Worm (Caenorhabditis elegans): Measurements from ENCODE around the gene ttr-47.
A peak's percentile ranks its signal among the peaks of the same experiment; 100 is the strongest.

Gene ttr-47

ce11 chrV:8942437-8942978 lies 19.6 kb downstream of the ttr-47 start:
- TF ChIP-seq ham-2 (GFP tag; optimal IDR thresholded peaks at IDR 0.05) (peak; percentile 11), mab-5 (tag; optimal IDR thresholded peaks at IDR 0.05) (no peak), tbx-8 (GFP tag; optimal IDR thresholded peaks at IDR 0.05) (no peak), sem-2 (GFP tag; optimal IDR thresholded peaks at IDR 0.05) (no peak), zip-8 (tag; optimal IDR thresholded peaks at IDR 0.05) (peak; percentile 55), nhr-12 (tag; optimal IDR thresholded peaks at IDR 0.05) (no peak), unc-120 (tag; optimal IDR thresholded peaks at IDR 0.05; ENCODE audit: poor library complexity, severe bottlenecking) (no peak), drap-1 (GFP tag; optimal IDR thresholded peaks at IDR 0.05) (no peak), lin-32 (GFP tag; optimal IDR thresholded peaks at IDR 0.05) (no peak), lsy-2 (tag; optimal IDR thresholded peaks at IDR 0.05) (no peak), ceh-83 (GFP tag; optimal IDR thresholded peaks at IDR 0.05) (no peak), blmp-1 (tag; optimal IDR thresholded peaks at IDR 0.05) (peak; percentile 75), sptf-1 (tag; optimal IDR thresholded peaks at IDR 0.05) (no peak), nhr-28 (tag; optimal IDR thresholded peaks at IDR 0.05) (no peak), mep-1 (tag; optimal IDR thresholded peaks at IDR 0.05) (no peak)

ce11 chrV:8943963-8944362 lies 21.1 kb downstream of the ttr-47 start, which contains the start of gene T19A5.3:
TSS of gene T19A5.3 (minus strand) at chrV:8944063.
- TF ChIP-seq tbx-8 (GFP tag; optimal IDR thresholded peaks at IDR 0.05), result no peak
- TF ChIP-seq nhr-2 (tag; optimal IDR thresholded peaks at IDR 0.05), result no peak
- TF ChIP-seq cnd-1 (tag; optimal IDR thresholded peaks at IDR 0.05), result no peak
- no peak for TF ChIP-seq lin-32 (GFP tag; optimal IDR thresholded peaks at IDR 0.05)
- TF ChIP-seq elt-3 (tag; optimal IDR thresholded peaks at IDR 0.05), result no peak
- TF ChIP-seq M03D4.4 (tag; optimal IDR thresholded peaks at IDR 0.05), result no peak
- TF ChIP-seq lsy-2 (tag; optimal IDR thresholded peaks at IDR 0.05), result no peak
- TF ChIP-seq nhr-28 (tag; optimal IDR thresholded peaks at IDR 0.05), result no peak
- no peak for TF ChIP-seq mep-1 (tag; optimal IDR thresholded peaks at IDR 0.05)
- no peak for TF ChIP-seq flh-1 (GFP tag; optimal IDR thresholded peaks at IDR 0.05)

- no peak for TF ChIP-seq ceh-39 (tag; optimal IDR thresholded peaks at IDR 0.05)
- no peak for TF ChIP-seq ham-2 (GFP tag; optimal IDR thresholded peaks at IDR 0.05)
- no peak for TF ChIP-seq bed-3 (GFP tag; optimal IDR thresholded peaks at IDR 0.05)
- no peak for TF ChIP-seq nhr-12 (tag; optimal IDR thresholded peaks at IDR 0.05)
- no peak for TF ChIP-seq mep-1 (tag; optimal IDR thresholded peaks at IDR 0.05)
- TF ChIP-seq unc-39 (tag; optimal IDR thresholded peaks at IDR 0.05), result no peak
- no peak for TF ChIP-seq mab-5 (tag; optimal IDR thresholded peaks at IDR 0.05)
- TF ChIP-seq drap-1 (GFP tag; optimal IDR thresholded peaks at IDR 0.05), result no peak
- TF ChIP-seq lin-13 (tag; optimal IDR thresholded peaks at IDR 0.05), result no peak
- no peak for TF ChIP-seq flh-1 (GFP tag; optimal IDR thresholded peaks at IDR 0.05)
- TF ChIP-seq sptf-1 (tag; optimal IDR thresholded peaks at IDR 0.05), result no peak
These were observed 21.6 kb downstream of the ttr-47 start for ce11 chrV:8944481-8944880.

- TF ChIP-seq nhr-2 (tag; optimal IDR thresholded peaks at IDR 0.05) (no peak), snpc-4 (tag; optimal IDR thresholded peaks at IDR 0.05) (no peak), zip-8 (tag; optimal IDR thresholded peaks at IDR 0.05) (peak; percentile 6), ztf-11 (tag; optimal IDR thresholded peaks at IDR 0.05) (no peak), flh-1 (GFP tag; optimal IDR thresholded peaks at IDR 0.05) (no peak), ceh-43 (GFP tag; optimal IDR thresholded peaks at IDR 0.05) (no peak), lin-13 (tag; optimal IDR thresholded peaks at IDR 0.05) (no peak)
These were observed 23.3 kb downstream of the ttr-47 start for ce11 chrV:8946142-8946541.

- no peak for TF ChIP-seq unc-62 (GFP tag; optimal IDR thresholded peaks at IDR 0.05)
- no peak for TF ChIP-seq lsy-2 (tag; optimal IDR thresholded peaks at IDR 0.05)
- TF ChIP-seq drap-1 (GFP tag; optimal IDR thresholded peaks at IDR 0.05), result no peak
- no peak for TF ChIP-seq ces-1 (GFP tag; optimal IDR thresholded peaks at IDR 0.05)
- TF ChIP-seq nhr-12 (tag; optimal IDR thresholded peaks at IDR 0.05), result no peak
- no peak for TF ChIP-seq pha-4 (tag; optimal IDR thresholded peaks at IDR 0.05)
- TF ChIP-seq hlh-1 (tag; optimal IDR thresholded peaks at IDR 0.05), result no peak
- TF ChIP-seq elt-1 (tag; optimal IDR thresholded peaks at IDR 0.05; ENCODE audit: borderline replicate concordance, insufficient read depth), result no peak
- no peak for TF ChIP-seq nhr-28 (tag; optimal IDR thresholded peaks at IDR 0.05)
- no peak for TF ChIP-seq nhr-2 (tag; optimal IDR thresholded peaks at IDR 0.05)
- TF ChIP-seq ceh-83 (GFP tag; optimal IDR thresholded peaks at IDR 0.05), result no peak
- no peak for TF ChIP-seq snpc-4 (tag; optimal IDR thresholded peaks at IDR 0.05)
- TF ChIP-seq M03D4.4 (tag; optimal IDR thresholded peaks at IDR 0.05), result no peak
- no peak for TF ChIP-seq ceh-43 (GFP tag; optimal IDR thresholded peaks at IDR 0.05)
- no peak for TF ChIP-seq mab-5 (tag; optimal IDR thresholded peaks at IDR 0.05)
- no peak for TF ChIP-seq unc-39 (tag; optimal IDR thresholded peaks at IDR 0.05)
- TF ChIP-seq mls-2 (tag; optimal IDR thresholded peaks at IDR 0.05), result no peak
- TF ChIP-seq unc-120 (tag; optimal IDR thresholded peaks at IDR 0.05; ENCODE audit: poor library complexity, severe bottlenecking), result no peak
- TF ChIP-seq cnd-1 (tag; optimal IDR thresholded peaks at IDR 0.05), result no peak
- no peak for TF ChIP-seq bed-3 (GFP tag; optimal IDR thresholded peaks at IDR 0.05)
These were observed 24.6 kb downstream of the ttr-47 start, which contains the start of gene gck-1 for ce11 chrV:8947499-8947898. TSS of gene gck-1 (plus strand) at chrV:8947799.

All from whole organism, mixed stage, embryonic.